Fruit fly (Drosophila melanogaster): ENCODE measurements around the gene CG6013.

CG6013 gene

dm6 chr3R:18999906-19000451, 31.3 kb upstream of the CG6013 start (continued):
- TF ChIP-seq Ada2b (GFP tag; IDR thresholded peaks at IDR 0.05) (no peak), E2f1 (GFP tag; IDR thresholded peaks at IDR 0.05) (no peak), CG4424 (GFP tag; optimal IDR thresholded peaks at IDR 0.05) (no peak), zen (tag; optimal IDR thresholded peaks at IDR 0.05) (no peak), crol (GFP tag; IDR thresholded peaks at IDR 0.05) (peak; percentile 22; the same call in 1 of the 2 replicates), Stat92E (GFP tag; optimal IDR thresholded peaks at IDR 0.05) (no peak), odd (GFP tag; optimal IDR thresholded peaks at IDR 0.05) (peak; percentile 17), Mrtf (GFP tag; IDR thresholded peaks at IDR 0.05) (no peak), Lhr (GFP tag; optimal IDR thresholded peaks at IDR 0.05) (no peak), dm (GFP tag; optimal IDR thresholded peaks at IDR 0.05) (no peak), D (optimal IDR thresholded peaks at IDR 0.05) (peak; percentile 62), D (GFP tag; optimal IDR thresholded peaks at IDR 0.05) (no peak), HLH54F (GFP tag; optimal IDR thresholded peaks at IDR 0.05) (no peak), CG10959 (GFP tag; IDR thresholded peaks at IDR 0.05) (no peak), CG3281 (GFP tag; optimal IDR thresholded peaks at IDR 0.05) (no peak), CG7372 (GFP tag; IDR thresholded peaks at IDR 0.05) (no peak), Sry-β (GFP tag; optimal IDR thresholded peaks at IDR 0.05) (no peak), nom (GFP tag; optimal IDR thresholded peaks at IDR 0.05) (peak; percentile 2), Asciz (GFP tag; optimal IDR thresholded peaks at IDR 0.05) (peak; percentile 31), CG10565 (GFP tag; optimal IDR thresholded peaks at IDR 0.05) (no peak), gcm (GFP tag; optimal IDR thresholded peaks at IDR 0.05) (no peak), CG4360 (GFP tag; IDR thresholded peaks at IDR 0.05) (no peak), CG30403 (GFP tag; optimal IDR thresholded peaks at IDR 0.05) (no peak), ab (GFP tag; optimal IDR thresholded peaks at IDR 0.05) (no peak), Hey (tag; optimal IDR thresholded peaks at IDR 0.05) (no peak), lmd (GFP tag; IDR thresholded peaks at IDR 0.05) (no peak), fu2 (GFP tag; optimal IDR thresholded peaks at IDR 0.05) (no peak), ken (GFP tag; IDR thresholded peaks at IDR 0.05) (no peak), CG12659 (GFP tag; optimal IDR thresholded peaks at IDR 0.05) (no peak), crc (GFP tag; optimal IDR thresholded peaks at IDR 0.05) (no peak), otp (GFP tag; IDR thresholded peaks at IDR 0.05) (peak; percentile 70), Dll (GFP tag; IDR thresholded peaks at IDR 0.05; ENCODE audit: partially characterized antibody) (no peak), CG11247 (GFP tag; IDR thresholded peaks at IDR 0.05) (no peak), Abd-B (GFP tag; optimal IDR thresholded peaks at IDR 0.05) (no peak), tll (GFP tag; optimal IDR thresholded peaks at IDR 0.05) (peak in 1 of 2 experiments; percentile 82), chinmo (GFP tag; IDR thresholded peaks at IDR 0.05; ENCODE audit: partially characterized antibody) (0 out of 4 replicates have a peak, but pooled peaks have one; percentile 23), CTCF (GFP tag; optimal IDR thresholded peaks at IDR 0.05) (no peak), CG5953 (GFP tag; IDR thresholded peaks at IDR 0.05) (no peak), Ets97D (GFP tag; optimal IDR thresholded peaks at IDR 0.05) (no peak), CG32532 (GFP tag; IDR thresholded peaks at IDR 0.05) (no peak), CG16863 (GFP tag; optimal IDR thresholded peaks at IDR 0.05) (no peak), CG2202 (tag; optimal IDR thresholded peaks at IDR 0.05) (no peak), CG1233 (GFP tag; optimal IDR thresholded peaks at IDR 0.05) (no peak), bigmax (GFP tag; optimal IDR thresholded peaks at IDR 0.05) (no peak), CG3838 (GFP tag; optimal IDR thresholded peaks at IDR 0.05) (no peak), mam (GFP tag; optimal IDR thresholded peaks at IDR 0.05) (no peak), pros (GFP tag; optimal IDR thresholded peaks at IDR 0.05) (peak; percentile 93), CG10431 (GFP tag; optimal IDR thresholded peaks at IDR 0.05) (peak; percentile 4), Scr (GFP tag; IDR thresholded peaks at IDR 0.05; ENCODE audit: partially characterized antibody) (no peak), NC2β (GFP tag; optimal IDR thresholded peaks at IDR 0.05) (no peak), CG15011 (GFP tag; optimal IDR thresholded peaks at IDR 0.05) (no peak), Optix (GFP tag; IDR thresholded peaks at IDR 0.05) (no peak)

Data from whole organism, embryonic.